Worm (Caenorhabditis elegans): ENCODE results near the gene ZK666.14.
A peak's percentile ranks its signal among the peaks of the same experiment; 100 is the strongest.

ZK666.14 gene

ce11 chrII:10544374-10544908 is 49.9 kb downstream of the ZK666.14 start (continued):
- TF ChIP-seq nfyb-1 (GFP tag; IDR thresholded peaks at IDR 0.05) (peak; percentile 59; the same call in 1 of the 2 replicates), dpl-1 (GFP tag; optimal IDR thresholded peaks at IDR 0.05) (no peak), ets-4 (GFP tag; optimal IDR thresholded peaks at IDR 0.05) (peak; percentile 19), K11D2.4 (GFP tag; IDR thresholded peaks at IDR 0.05) (peak; percentile 13; the same call in 1 of the 2 replicates), sptf-2 (GFP tag; optimal IDR thresholded peaks at IDR 0.05) (no peak), nhr-80 (tag; optimal IDR thresholded peaks at IDR 0.05) (no peak), madf-3 (GFP tag; IDR thresholded peaks at IDR 0.05) (0 out of 2 replicates have a peak, but pooled peaks have one; percentile 34), ekl-4 (GFP tag; IDR thresholded peaks at IDR 0.05) (no peak), akir-1 (GFP tag; optimal IDR thresholded peaks at IDR 0.05) (peak; percentile 1), F57A8.1 (GFP tag; optimal IDR thresholded peaks at IDR 0.05) (no peak), B0336.3 (GFP tag; IDR thresholded peaks at IDR 0.05) (peak; percentile 9; the same call in 1 of the 2 replicates), bed-1 (GFP tag; IDR thresholded peaks at IDR 0.05) (0 out of 2 replicates have a peak, but pooled peaks have one; percentile 26), let-526 (GFP tag; IDR thresholded peaks at IDR 0.05) (no peak), die-1 (tag; optimal IDR thresholded peaks at IDR 0.05) (no peak), somi-1 (GFP tag; optimal IDR thresholded peaks at IDR 0.05) (no peak)

ce11 chrII:10545213-10545612 is 50.6 kb downstream of the ZK666.14 start:
- TF ChIP-seq lin-54 (GFP tag; optimal IDR thresholded peaks at IDR 0.05) (peak; percentile 34), lag-1 (GFP tag; IDR thresholded peaks at IDR 0.05) (0 out of 2 replicates have a peak, but pooled peaks have one; percentile 26), F23B12.7 (tag; optimal IDR thresholded peaks at IDR 0.05; ENCODE audit: insufficient read depth) (no peak), ztf-6 (GFP tag; IDR thresholded peaks at IDR 0.05) (0 out of 2 replicates have a peak, but pooled peaks have one; percentile 48), F33H1.4 (GFP tag; IDR thresholded peaks at IDR 0.05) (0 out of 2 replicates have a peak, but pooled peaks have one; percentile 7), aptf-3 (GFP tag; IDR thresholded peaks at IDR 0.05) (peak; percentile 39; the same call in 1 of the 2 replicates), die-1 (tag; optimal IDR thresholded peaks at IDR 0.05) (peak; percentile 1), nfya-2 (GFP tag; IDR thresholded peaks at IDR 0.05) (no peak), lsl-1 (GFP tag; optimal IDR thresholded peaks at IDR 0.05) (peak; percentile 6), mxl-1 (tag; optimal IDR thresholded peaks at IDR 0.05) (no peak), snpc-1.1 (tag; optimal IDR thresholded peaks at IDR 0.05; ENCODE audit: insufficient read depth) (no peak), tbp1 (GFP tag; optimal IDR thresholded peaks at IDR 0.05) (peak; percentile 87), cebp-2 (GFP tag; IDR thresholded peaks at IDR 0.05) (0 out of 2 replicates have a peak, but pooled peaks have one; percentile 3), snpc-4 (GFP tag; optimal IDR thresholded peaks at IDR 0.05) (peak; percentile 42), snpc-4 (tag; optimal IDR thresholded peaks at IDR 0.05) (peak in 1 of 4 experiments; percentile 37), B0035.1 (tag; optimal IDR thresholded peaks at IDR 0.05) (peak; percentile 13), let-607 (tag; optimal IDR thresholded peaks at IDR 0.05) (peak in 1 of 2 experiments; percentile 2), hrde-1 (tag; optimal IDR thresholded peaks at IDR 0.05; ENCODE audit: borderline replicate concordance) (peak; percentile 10), snpc-1.3 (tag; optimal IDR thresholded peaks at IDR 0.05; ENCODE audit: insufficient read depth) (peak; percentile 40), Y53G8AR.9 (GFP tag; conservative IDR thresholded peaks at IDR 0.05) (peak; percentile 30; the same call in 1 of the 2 replicates), ama-1 (optimal IDR thresholded peaks at IDR 0.05) (peak; percentile 93), ama-1 (GFP tag; optimal IDR thresholded peaks at IDR 0.05) (no peak), Y79H2A.3 (GFP tag; conservative IDR thresholded peaks at IDR 0.05) (peak; percentile 61; the same call in 1 of the 2 replicates), lin-26 (GFP tag; IDR thresholded peaks at IDR 0.05) (0 out of 2 replicates have a peak, but pooled peaks have one; percentile 52), mel-28 (tag; optimal IDR thresholded peaks at IDR 0.05; ENCODE audit: borderline replicate concordance) (no peak), hmg-1.2 (GFP tag; IDR thresholded peaks at IDR 0.05) (0 out of 2 replicates have a peak, but pooled peaks have one; percentile 20), B0261.1 (tag; optimal IDR thresholded peaks at IDR 0.05) (peak; percentile 63), K11D2.4 (GFP tag; IDR thresholded peaks at IDR 0.05) (0 out of 2 replicates have a peak, but pooled peaks have one; percentile 10), cebp-1 (GFP tag; IDR thresholded peaks at IDR 0.05) (no peak), cebp-1 (tag; optimal IDR thresholded peaks at IDR 0.05) (no peak), sptf-2 (GFP tag; optimal IDR thresholded peaks at IDR 0.05) (peak; percentile 48), rpc-1 (optimal IDR thresholded peaks at IDR 0.05) (peak; percentile 50), rpc-1 (tag; optimal IDR thresholded peaks at IDR 0.05) (peak; percentile 78), Y56A3A.18 (GFP tag; IDR thresholded peaks at IDR 0.05) (peak; percentile 10; the same call in 1 of the 2 replicates)

Data from whole organism, young adult.